Fruit fly (Drosophila melanogaster) whole organism, embryonic: ENCODE results near the gene dgt2.
A peak's percentile ranks its signal among the peaks of the same experiment; 100 is the strongest.

Source experiments
- Asciz ChIP-seq: fragments of 200-800 bp; sonication (Bioruptor generic); optimal IDR thresholded peaks from 2 replicates; lab custom pipeline; 2017; ENCODE audit warnings: missing biosample characterization, mild to moderate bottlenecking, missing genetic modification characterization, missing genetic modification reagents
- CG11696 ChIP-seq: fragments of 200-800 bp; sonication (Bioruptor generic); IDR thresholded peaks from 2 replicates; pipeline ENCODE4 v1.3.6; 2022; ENCODE audit warnings: missing biosample characterization, missing genetic modification characterization
- CG11723 ChIP-seq: fragments of 200-800 bp; sonication (Bioruptor generic); optimal IDR thresholded peaks from 2 replicates; lab custom pipeline; 2017; ENCODE audit warnings: missing biosample characterization, mild to moderate bottlenecking, missing genetic modification characterization
- CG12155 ChIP-seq: fragments of 200-800 bp; sonication (Bioruptor generic); optimal IDR thresholded peaks from 3 replicates; lab custom pipeline; 2016; ENCODE audit warnings: missing biosample characterization, missing genetic modification characterization
- CG12299 ChIP-seq: fragments of 200-800 bp; sonication (Bioruptor generic); optimal IDR thresholded peaks from 2 replicates; lab custom pipeline; 2018; ENCODE audit warnings: missing biosample characterization, mild to moderate bottlenecking, missing genetic modification characterization
- CG12769 ChIP-seq: fragments of 200-800 bp; sonication (Bioruptor generic); optimal IDR thresholded peaks from 2 replicates; lab custom pipeline; 2019; ENCODE audit warnings: missing biosample characterization, mild to moderate bottlenecking, missing genetic modification characterization, moderate library complexity
- CG14860 ChIP-seq: fragments of 200-800 bp; sonication (Bioruptor generic); IDR thresholded peaks from 3 replicates; pipeline ENCODE4 v1.3.6; 2022; ENCODE audit warnings: missing biosample characterization, missing genetic modification characterization; ENCODE audit not compliant: partially characterized antibody
- CG15073 ChIP-seq: fragments of 200-800 bp; sonication (Bioruptor generic); optimal IDR thresholded peaks from 2 replicates; lab custom pipeline; 2016; ENCODE audit warnings: missing biosample characterization, missing genetic modification characterization
- CG16779 ChIP-seq: fragments of 200-800 bp; sonication (Bioruptor generic); IDR thresholded peaks from 2 replicates; pipeline ENCODE4 v1.3.6; 2022; ENCODE audit warnings: missing biosample characterization, missing genetic modification characterization
- CG18619 ChIP-seq: fragments of 200-800 bp; sonication (Bioruptor generic); optimal IDR thresholded peaks from 3 replicates; lab custom pipeline; 2017; ENCODE audit warnings: missing biosample characterization, mild to moderate bottlenecking, missing genetic modification characterization
- CG18764 ChIP-seq: fragments of 200-800 bp; sonication (Bioruptor generic); optimal IDR thresholded peaks from 3 replicates; lab custom pipeline; 2016; ENCODE audit warnings: missing biosample characterization, missing genetic modification characterization
- CG2116 ChIP-seq: fragments of 200-800 bp; sonication (Bioruptor generic); optimal IDR thresholded peaks from 3 replicates; lab custom pipeline; 2018; ENCODE audit warnings: missing biosample characterization, mild to moderate bottlenecking, missing genetic modification characterization
- CG33213 ChIP-seq: fragments of 200-800 bp; sonication (Bioruptor generic); optimal IDR thresholded peaks from 3 replicates; lab custom pipeline; 2016; ENCODE audit warnings: missing biosample characterization, missing genetic modification characterization
- CG3847 ChIP-seq: fragments of 200-800 bp; sonication (Bioruptor generic); IDR thresholded peaks from 2 replicates; pipeline ENCODE4 v1.3.6; 2022; ENCODE audit warnings: missing biosample characterization, missing genetic modification characterization
- CG4820 ChIP-seq: fragments of 200-800 bp; sonication (Bioruptor generic); optimal IDR thresholded peaks from 3 replicates; lab custom pipeline; 2016; ENCODE audit warnings: missing biosample characterization, missing genetic modification characterization
- CG6765 ChIP-seq: fragments of 200-800 bp; sonication (Bioruptor generic); optimal IDR thresholded peaks from 3 replicates; lab custom pipeline; 2017; ENCODE audit warnings: missing biosample characterization, mild to moderate bottlenecking, missing genetic modification characterization
- CG7372 ChIP-seq: fragments of 200-800 bp; sonication (Bioruptor generic); IDR thresholded peaks from 2 replicates; pipeline ENCODE4 v1.3.6; 2022; ENCODE audit warnings: missing biosample characterization, missing genetic modification characterization
- CG8290 ChIP-seq, 3 experiments: fragments of 200-800 bp; sonication (Bioruptor generic); optimal IDR thresholded peaks; 2 replicates each; lab custom pipeline; 2016 to 2019; ENCODE audit warnings: missing biosample characterization in 3 of 3, missing genetic modification characterization in 3 of 3, mild to moderate bottlenecking in 2 of 3, moderate library complexity in 1 of 3
- Chrac-16 ChIP-seq: fragments of 200-800 bp; sonication (Bioruptor generic); optimal IDR thresholded peaks from 3 replicates; lab custom pipeline; 2016; ENCODE audit warnings: missing biosample characterization, missing genetic modification characterization
- Dp ChIP-seq: fragments of 200-800 bp; sonication (Bioruptor generic); optimal IDR thresholded peaks from 2 replicates; lab custom pipeline; 2018; ENCODE audit warnings: missing biosample characterization, mild to moderate bottlenecking, missing genetic modification characterization, moderate library complexity
- Eip74EF ChIP-seq, 2 experiments: fragments of 200-800 bp in 1 of 2; fragments of >200 bp in 1 of 2; sonication (Bioruptor generic) in 1 of 2; optimal IDR thresholded peaks; 2 replicates each; lab custom pipeline; 2017 to 2019; ENCODE audit warnings: missing biosample characterization in 2 of 2, missing genetic modification characterization in 2 of 2, mild to moderate bottlenecking in 1 of 2, moderate library complexity in 1 of 2
- Fer2 ChIP-seq: fragments of 200-800 bp; sonication (Bioruptor generic); optimal IDR thresholded peaks from 2 replicates; lab custom pipeline; 2018; ENCODE audit warnings: missing biosample characterization, mild to moderate bottlenecking, missing genetic modification characterization, moderate library complexity
- Hr39 ChIP-seq: fragments of >200 bp; optimal IDR thresholded peaks from 2 replicates; lab custom pipeline; 2017
- Mad ChIP-seq: fragments of 200-800 bp; sonication (Bioruptor generic); optimal IDR thresholded peaks from 2 replicates; lab custom pipeline; 2016; ENCODE audit warnings: missing biosample characterization, missing genetic modification characterization
- Med ChIP-seq: fragments of 200-800 bp; sonication (Bioruptor generic); peaks from one replicate; lab custom pipeline; 2016; ENCODE audit warnings: missing biosample characterization, missing genetic modification characterization, mild to moderate bottlenecking, inconsistent platforms, moderate library complexity
- Neu2 ChIP-seq: fragments of 200-800 bp; sonication (Bioruptor generic); optimal IDR thresholded peaks from 3 replicates; lab custom pipeline; 2016; ENCODE audit warnings: missing biosample characterization, missing genetic modification characterization, borderline replicate concordance
- Pdp1 ChIP-seq, 2 experiments: fragments of 200-800 bp; sonication (Bioruptor generic); optimal IDR thresholded peaks; 3 replicates each; lab custom pipeline; 2016; ENCODE audit warnings: missing biosample characterization in 2 of 2, missing genetic modification characterization in 2 of 2, mild to moderate bottlenecking in 1 of 2, moderate library complexity in 1 of 2
- Sox102F ChIP-seq: fragments of 200-800 bp; sonication (Bioruptor generic); optimal IDR thresholded peaks from 2 replicates; lab custom pipeline; 2018; ENCODE audit warnings: missing biosample characterization, mild to moderate bottlenecking, missing genetic modification characterization, moderate library complexity
- Ssrp ChIP-seq: fragments of 200-800 bp; sonication (Bioruptor generic); optimal IDR thresholded peaks from 2 replicates; lab custom pipeline; 2018; ENCODE audit warnings: missing biosample characterization, mild to moderate bottlenecking, missing genetic modification characterization, moderate library complexity
- TFAM ChIP-seq: fragments of 200-800 bp; sonication (Bioruptor generic); optimal IDR thresholded peaks from 2 replicates; lab custom pipeline; 2017; ENCODE audit warnings: missing biosample characterization, missing genetic modification characterization, inconsistent platforms
- cg ChIP-seq: fragments of 200-800 bp; sonication (Bioruptor generic); optimal IDR thresholded peaks from 3 replicates; lab custom pipeline; 2019; ENCODE audit warnings: missing biosample characterization, mild to moderate bottlenecking, missing genetic modification characterization, moderate library complexity
- crol ChIP-seq: fragments of 200-800 bp; sonication (Bioruptor generic); IDR thresholded peaks from 2 replicates; pipeline ENCODE4 v1.3.6; 2022; ENCODE audit warnings: missing biosample characterization, missing genetic modification characterization
- disco-r ChIP-seq: fragments of 200-800 bp; sonication (Bioruptor generic); optimal IDR thresholded peaks from 2 replicates; lab custom pipeline; 2016; ENCODE audit warnings: missing biosample characterization, missing genetic modification characterization
- exex ChIP-seq: fragments of 200-800 bp; sonication (Bioruptor generic); optimal IDR thresholded peaks from 4 replicates; lab custom pipeline; 2018; ENCODE audit warnings: missing biosample characterization, mild to moderate bottlenecking, missing genetic modification characterization, moderate library complexity
- fu2 ChIP-seq: fragments of 200-800 bp; sonication (Bioruptor generic); optimal IDR thresholded peaks from 2 replicates; lab custom pipeline; 2016; ENCODE audit warnings: missing biosample characterization, missing genetic modification characterization
- h ChIP-seq: fragments of >200 bp; optimal IDR thresholded peaks from 2 replicates; lab custom pipeline; 2017
- hbn ChIP-seq: fragments of 200-800 bp; sonication (Bioruptor generic); IDR thresholded peaks from 2 replicates; pipeline ENCODE4 v1.3.6; 2022; ENCODE audit warnings: missing biosample characterization, missing genetic modification characterization; ENCODE audit not compliant: partially characterized antibody
- kni ChIP-seq: fragments of 200-800 bp; sonication (Bioruptor generic); optimal IDR thresholded peaks from 3 replicates; lab custom pipeline; 2017; ENCODE audit warnings: mild to moderate bottlenecking, missing biosample characterization, missing genetic modification reagents, missing genetic modification characterization
- knrl ChIP-seq: fragments of 200-800 bp; sonication (Bioruptor generic); IDR thresholded peaks from 3 replicates; pipeline ENCODE4 v1.3.6; 2022; ENCODE audit warnings: missing biosample characterization, missing genetic modification characterization; ENCODE audit not compliant: partially characterized antibody
- pros ChIP-seq: fragments of 200-800 bp; sonication (Bioruptor generic); optimal IDR thresholded peaks from 3 replicates; lab custom pipeline; 2019; ENCODE audit warnings: missing biosample characterization, mild to moderate bottlenecking, missing genetic modification characterization, moderate library complexity
- psq ChIP-seq: fragments of 200-800 bp; sonication (Bioruptor generic); optimal IDR thresholded peaks from 2 replicates; lab custom pipeline; 2017; ENCODE audit warnings: missing biosample characterization, missing genetic modification characterization
- row ChIP-seq: fragments of 200-800 bp; sonication (Bioruptor generic); IDR thresholded peaks from 3 replicates; pipeline ENCODE4 v1.3.6; 2022; ENCODE audit warnings: missing biosample characterization, missing genetic modification characterization
- slou ChIP-seq: fragments of 200-800 bp; sonication (Bioruptor generic); optimal IDR thresholded peaks from 3 replicates; lab custom pipeline; 2016; ENCODE audit warnings: missing biosample characterization, missing genetic modification characterization
- sug ChIP-seq: fragments of 200-800 bp; optimal IDR thresholded peaks from 2 replicates; lab custom pipeline; 2019; ENCODE audit warnings: missing biosample characterization, mild to moderate bottlenecking, missing genetic modification characterization, moderate library complexity
- vvl ChIP-seq: fragments of 200-800 bp; sonication (Bioruptor generic); IDR thresholded peaks from 2 replicates; pipeline ENCODE4 v1.3.6; 2022; ENCODE audit warnings: missing biosample characterization, missing genetic modification characterization
- yki ChIP-seq: fragments of >200 bp; optimal IDR thresholded peaks from 3 replicates; lab custom pipeline; 2018

dgt2 gene

dm6 chr2L:12028102-12028501, 38.4 kb downstream of the dgt2 start (continued):
- no peak for TF ChIP-seq vvl (GFP tag; lab: Robert Waterston, UW)
- TF ChIP-seq psq (GFP tag; lab: Kevin White, UChicago) = no peak
- peak; percentile 51 for TF ChIP-seq kni (GFP tag; lab: Kevin White, UChicago)
- TF ChIP-seq CG12155 = no peak
- TF ChIP-seq CG2116 (GFP tag; lab: Kevin White, UChicago) = no peak
- TF ChIP-seq CG11696 (GFP tag; lab: Robert Waterston, UW) = no peak
- TF ChIP-seq CG18619 (GFP tag; lab: Kevin White, UChicago) = no peak
- TF ChIP-seq knrl (GFP tag; lab: Robert Waterston, UW) = no peak
- no peak for TF ChIP-seq CG4820
- TF ChIP-seq Med (GFP tag; lab: Kevin White, UChicago) = peak; percentile 63

- TF ChIP-seq Chrac-16 (GFP tag; lab: Kevin White, UChicago) = no peak
- TF ChIP-seq sug (tag; lab: Kevin White, UChicago) = peak; percentile 43
- peak in 1 of 2 experiments; percentile 43 for TF ChIP-seq Pdp1 (GFP tag; optimal IDR thresholded peaks at IDR 0.05; lab: Kevin White, UChicago)
- 0 out of 2 replicates have a peak, but pooled peaks have one; percentile 22 for TF ChIP-seq crol (GFP tag; lab: Robert Waterston, UW)
- no peak for TF ChIP-seq disco-r
- no peak for TF ChIP-seq CG12299 (tag; lab: Kevin White, UChicago)
- peak; percentile 30 for TF ChIP-seq Neu2 (GFP tag; lab: Kevin White, UChicago)
- no peak for TF ChIP-seq pros (GFP tag; lab: Kevin White, UChicago)
- TF ChIP-seq cg (GFP tag; lab: Kevin White, UChicago) = no peak
- TF ChIP-seq Ssrp (tag; lab: Kevin White, UChicago) = no peak
- no peak for TF ChIP-seq CG7372
- no peak for TF ChIP-seq CG18764 (GFP tag; lab: Kevin White, UChicago)
- no peak for TF ChIP-seq row (GFP tag; lab: Robert Waterston, UW)
- no peak for TF ChIP-seq CG6765 (GFP tag; lab: Kevin White, UChicago)
- no peak for TF ChIP-seq yki
- no peak for TF ChIP-seq h (lab: Kevin White, UChicago)
- TF ChIP-seq CG15073 = no peak
- no peak for TF ChIP-seq Asciz (GFP tag; lab: Kevin White, UChicago)
- no peak for TF ChIP-seq TFAM (GFP tag; lab: Kevin White, UChicago)
- no peak for TF ChIP-seq Mad (GFP tag; lab: Kevin White, UChicago)
- no peak for TF ChIP-seq CG33213 (GFP tag; lab: Kevin White, UChicago)
- TF ChIP-seq CG3847 (GFP tag; lab: Robert Waterston, UW) = no peak
- TF ChIP-seq CG11723 (GFP tag; lab: Kevin White, UChicago) = no peak
- no peak for TF ChIP-seq CG12769 (tag; lab: Kevin White, UChicago)
- no peak for TF ChIP-seq hbn (GFP tag; lab: Robert Waterston, UW)
- TF ChIP-seq Hr39 (lab: Kevin White, UChicago) = no peak
- TF ChIP-seq slou (GFP tag; lab: Kevin White, UChicago) = no peak
- no peak for TF ChIP-seq CG8290 (GFP tag; optimal IDR thresholded peaks at IDR 0.05; lab: Kevin White, UChicago)
- TF ChIP-seq CG8290 (tag; optimal IDR thresholded peaks at IDR 0.05; lab: Kevin White, UChicago) = peak in 1 of 2 experiments; percentile 14
- TF ChIP-seq Sox102F (GFP tag; lab: Kevin White, UChicago) = no peak
- peak; percentile 69 for TF ChIP-seq exex (tag; lab: Kevin White, UChicago)
- TF ChIP-seq fu2 (GFP tag; lab: Kevin White, UChicago) = no peak
- no peak for TF ChIP-seq Dp (GFP tag; lab: Kevin White, UChicago)
- no peak for TF ChIP-seq Fer2 (tag; lab: Kevin White, UChicago)
- TF ChIP-seq CG16779 (GFP tag; lab: Robert Waterston, UW) = no peak
- peak in 1 of 2 experiments; percentile 69 for TF ChIP-seq Eip74EF (GFP tag; optimal IDR thresholded peaks at IDR 0.05; lab: Kevin White, UChicago)
- TF ChIP-seq CG14860 (GFP tag; lab: Robert Waterston, UW) = no peak
Observed at dm6 chr2L:12028808-12029207, 39.1 kb downstream of the dgt2 start.
